Fruit fly (Drosophila melanogaster): ENCODE measurements around the gene PGRP-SD.

DNA sequence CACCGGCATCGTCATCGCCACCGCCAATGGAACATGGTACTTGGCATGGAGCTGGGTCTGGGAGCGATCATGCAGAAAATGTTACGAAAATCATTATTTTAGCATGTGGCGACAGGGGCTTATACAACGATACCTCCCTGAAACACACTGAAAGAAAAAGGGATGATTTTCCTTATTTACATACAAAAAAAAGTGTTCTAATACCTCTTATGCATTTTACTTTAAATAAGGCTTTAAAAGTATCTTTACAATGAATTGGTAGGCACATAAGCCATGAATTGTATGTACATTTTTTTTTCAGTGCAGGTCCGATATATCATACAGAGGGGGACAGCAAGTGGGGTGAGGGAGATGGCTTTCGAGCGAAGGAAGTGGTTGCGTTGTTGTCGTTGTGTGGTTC, 36.8 kb upstream of the PGRP-SD start:
- TF ChIP-seq CG14711 (tag; optimal IDR thresholded peaks at IDR 0.05) (no peak), CG7101 (tag; optimal IDR thresholded peaks at IDR 0.05) (no peak), kay (GFP tag; ENCODE audit: borderline replicate concordance) (no peak), ovo (GFP tag; optimal IDR thresholded peaks at IDR 0.05) (no peak), cic (GFP tag; optimal IDR thresholded peaks at IDR 0.05) (no peak), CG7045 (GFP tag; optimal IDR thresholded peaks at IDR 0.05) (no peak), bab1 (GFP tag; optimal IDR thresholded peaks at IDR 0.05) (no peak), CG12768 (GFP tag; optimal IDR thresholded peaks at IDR 0.05) (no peak), Crg-1 (GFP tag; optimal IDR thresholded peaks at IDR 0.05) (no peak), CG1620 (GFP tag; optimal IDR thresholded peaks at IDR 0.05) (no peak)

Data from whole organism, adult.